Worm (Caenorhabditis elegans): ENCODE results near the gene fipr-8.

- TF ChIP-seq hlh-30 (tag; optimal IDR thresholded peaks at IDR 0.05; ENCODE audit: insufficient read depth), result no peak
- TF ChIP-seq nfya-1 (tag; optimal IDR thresholded peaks at IDR 0.05), result no peak
- TF ChIP-seq ama-1 (optimal IDR thresholded peaks at IDR 0.05), result no peak
- no peak for TF ChIP-seq fkh-10 (GFP tag; optimal IDR thresholded peaks at IDR 0.05)
- no peak for TF ChIP-seq pqm-1 (tag; optimal IDR thresholded peaks at IDR 0.05)
- no peak for TF ChIP-seq unc-55 (GFP tag; optimal IDR thresholded peaks at IDR 0.05)
- TF ChIP-seq hlh-6 (tag; optimal IDR thresholded peaks at IDR 0.05), result no peak
- TF ChIP-seq tbx-2 (tag; optimal IDR thresholded peaks at IDR 0.05), result no peak
- TF ChIP-seq Y22D7AL.16 (tag; optimal IDR thresholded peaks at IDR 0.05), result no peak
- no peak for TF ChIP-seq ceh-9 (tag; optimal IDR thresholded peaks at IDR 0.05)
Measured at ce11 chrV:10255005-10255472, 15.3 kb upstream of the fipr-8 start, which contains the start of gene rop-1.
